Worm (Caenorhabditis elegans) whole organism, L4 larva: ENCODE measurements around the gene C47D12.4.

Source experiments
- D1046.2 ChIP-seq: fragments of 200-800 bp; sonication (Bioruptor generic); IDR thresholded peaks from 2 replicates; pipeline ENCODE4 v1.3.6; 2022; ENCODE audit warnings: missing genetic modification characterization, missing compliant biosample characterization
- F26F4.8 ChIP-seq: fragments of 200-800 bp; sonication (Bioruptor generic); conservative IDR thresholded peaks from 2 replicates; pipeline ENCODE4 v1.3.6; 2022; ENCODE audit warnings: missing genetic modification characterization, missing compliant biosample characterization
- F37D6.2 ChIP-seq: sonication (generic microtip); optimal IDR thresholded peaks from 2 replicates; lab custom pipeline; 2016; ENCODE audit warnings: mild to moderate bottlenecking, missing genetic modification characterization, missing compliant biosample characterization
- T20F7.1 ChIP-seq: fragments of 200-800 bp; sonication (Bioruptor generic); optimal IDR thresholded peaks from 2 replicates; lab custom pipeline; 2018; ENCODE audit warnings: mild to moderate bottlenecking, missing genetic modification characterization, missing compliant biosample characterization
- T26A8.4 ChIP-seq: fragments of 200-800 bp; sonication (Bioruptor generic); IDR thresholded peaks from 2 replicates; pipeline ENCODE4 v1.3.6; 2022; ENCODE audit warnings: missing genetic modification characterization, missing compliant biosample characterization
- Y105C5A.15 ChIP-seq: fragments of 200-800 bp; sonication (Bioruptor generic); IDR thresholded peaks from 2 replicates; pipeline ENCODE4 v1.3.6; 2022; ENCODE audit warnings: missing genetic modification characterization, missing compliant biosample characterization
- Y5F2A.4 ChIP-seq: fragments of 200-800 bp; sonication (Bioruptor generic); optimal IDR thresholded peaks from 2 replicates; lab custom pipeline; 2018; ENCODE audit warnings: mild to moderate bottlenecking, missing genetic modification characterization, missing compliant biosample characterization
- ZK337.2 ChIP-seq: fragments of 200-800 bp; sonication (Bioruptor generic); IDR thresholded peaks from 2 replicates; pipeline ENCODE4 v1.3.6; 2022; ENCODE audit warnings: missing genetic modification reagents, missing genetic modification characterization, missing compliant biosample characterization
- aha-1 ChIP-seq: fragments of 150-350 bp; peaks from one replicate; lab custom pipeline; 2014; ENCODE audit warnings: missing biosample characterization, missing genetic modification characterization
- ceh-28 ChIP-seq: fragments of 150-350 bp; optimal IDR thresholded peaks from 2 replicates; lab custom pipeline; 2014; ENCODE audit warnings: missing biosample characterization, missing genetic modification reagents, missing genetic modification characterization
- ceh-62 ChIP-seq: sonication (generic microtip); optimal IDR thresholded peaks from 2 replicates; lab custom pipeline; 2017; ENCODE audit warnings: missing biosample characterization, missing genetic modification characterization
- ceh-82 ChIP-seq: sonication (generic microtip); optimal IDR thresholded peaks from 2 replicates; lab custom pipeline; 2017; ENCODE audit warnings: missing biosample characterization, missing genetic modification characterization
- ctbp-1 ChIP-seq: fragments of 200-800 bp; sonication (Bioruptor generic); IDR thresholded peaks from 2 replicates; pipeline ENCODE4 v1.3.6; 2022; ENCODE audit warnings: missing genetic modification reagents, missing genetic modification characterization, missing compliant biosample characterization
- daf-16 ChIP-seq, 3 experiments: sonication (generic microtip); optimal IDR thresholded peaks; 2 replicates each; lab custom pipeline; 2016 to 2017; ENCODE audit warnings: missing genetic modification characterization in 3 of 3, missing genetic modification reagents in 3 of 3, mild to moderate bottlenecking in 2 of 3, missing compliant biosample characterization in 2 of 3, missing biosample characterization in 1 of 3, moderate library complexity in 1 of 3
- daf-19 ChIP-seq: fragments of 200-800 bp; sonication (Bioruptor generic); conservative IDR thresholded peaks from 2 replicates; pipeline ENCODE4 v1.3.6; 2022; ENCODE audit warnings: missing genetic modification characterization, missing compliant biosample characterization
- daf-8 ChIP-seq: fragments of 200-800 bp; sonication (Bioruptor generic); IDR thresholded peaks from 2 replicates; pipeline ENCODE4 v1.3.6; 2022; ENCODE audit warnings: missing genetic modification characterization, missing compliant biosample characterization
- dmd-9 ChIP-seq: fragments of 200-800 bp; sonication (Bioruptor generic); IDR thresholded peaks from 2 replicates; pipeline ENCODE4 v1.3.6; 2022; ENCODE audit warnings: missing genetic modification reagents, missing genetic modification characterization, missing compliant biosample characterization
- egl-27 ChIP-seq: sonication (generic microtip); optimal IDR thresholded peaks from 3 replicates; lab custom pipeline; 2017; ENCODE audit warnings: missing biosample characterization, missing genetic modification reagents, missing genetic modification characterization
- fkh-10 ChIP-seq: fragments of 150-350 bp; optimal IDR thresholded peaks from 2 replicates; lab custom pipeline; 2014; ENCODE audit warnings: missing biosample characterization, missing genetic modification reagents, missing genetic modification characterization
- gei-8 ChIP-seq: fragments of 200-800 bp; sonication (Bioruptor generic); optimal IDR thresholded peaks from 2 replicates; lab custom pipeline; 2018; ENCODE audit warnings: mild to moderate bottlenecking, missing genetic modification characterization, missing compliant biosample characterization
- hlh-11 ChIP-seq: fragments of 200-800 bp; sonication (Bioruptor generic); optimal IDR thresholded peaks from 2 replicates; lab custom pipeline; 2018; ENCODE audit warnings: mild to moderate bottlenecking, missing genetic modification characterization, missing compliant biosample characterization
- hlh-30 ChIP-seq: sonication (generic microtip); optimal IDR thresholded peaks from 2 replicates; lab custom pipeline; 2017; ENCODE audit warnings: antibody characterized with exemption, mild to moderate bottlenecking, missing genetic modification characterization, missing compliant biosample characterization; ENCODE audit not compliant: insufficient read depth
- lin-29 ChIP-seq: fragments of 200-800 bp; sonication (Bioruptor generic); IDR thresholded peaks from 2 replicates; pipeline ENCODE4 v1.3.6; 2022; ENCODE audit warnings: missing genetic modification reagents, missing genetic modification characterization, missing compliant biosample characterization
- lin-38 ChIP-seq: fragments of 200-800 bp; sonication (Bioruptor generic); IDR thresholded peaks from 2 replicates; pipeline ENCODE4 v1.3.6; 2022; ENCODE audit warnings: missing genetic modification reagents, missing genetic modification characterization, missing compliant biosample characterization
- lir-3 ChIP-seq: sonication (generic microtip); optimal IDR thresholded peaks from 2 replicates; lab custom pipeline; 2016; ENCODE audit warnings: mild to moderate bottlenecking, missing genetic modification characterization, missing compliant biosample characterization
- lsy-2 ChIP-seq, 2 experiments: fragments of 150-350 bp in 1 of 2; sonication (generic microtip) in 1 of 2; optimal IDR thresholded peaks; 2 replicates each; lab custom pipeline; 2014 to 2017; ENCODE audit warnings: missing biosample characterization in 2 of 2, missing genetic modification characterization in 2 of 2
- madf-9 ChIP-seq: fragments of 200-800 bp; sonication (Bioruptor generic); conservative IDR thresholded peaks from 2 replicates; pipeline ENCODE4 v1.3.6; 2022; ENCODE audit warnings: missing genetic modification reagents, missing genetic modification characterization, missing compliant biosample characterization
- mdl-1 ChIP-seq, 2 experiments: fragments of 150-350 bp in 1 of 2; sonication (generic microtip) in 1 of 2; optimal IDR thresholded peaks; 2 replicates each; lab custom pipeline; 2014 to 2017; ENCODE audit warnings: missing biosample characterization in 2 of 2, missing genetic modification characterization in 2 of 2
- mes-2 ChIP-seq: sonication (generic microtip); optimal IDR thresholded peaks from 2 replicates; lab custom pipeline; 2016; ENCODE audit warnings: missing genotype, mild to moderate bottlenecking, missing genetic modification characterization, missing compliant biosample characterization; ENCODE audit not compliant: poor library complexity, severe bottlenecking
- mxl-3 ChIP-seq: fragments of 200-800 bp; sonication (Bioruptor generic); optimal IDR thresholded peaks from 2 replicates; lab custom pipeline; 2018; ENCODE audit warnings: mild to moderate bottlenecking, missing genetic modification characterization, missing compliant biosample characterization
- nhr-102 ChIP-seq: sonication (generic microtip); optimal IDR thresholded peaks from 2 replicates; lab custom pipeline; 2016; ENCODE audit warnings: mild to moderate bottlenecking, missing genetic modification characterization, moderate library complexity, missing compliant biosample characterization
- nhr-111 ChIP-seq: fragments of 200-800 bp; sonication (Bioruptor generic); optimal IDR thresholded peaks from 2 replicates; lab custom pipeline; 2018; ENCODE audit warnings: mild to moderate bottlenecking, missing genetic modification characterization, missing compliant biosample characterization
- nhr-25 ChIP-seq: sonication (generic microtip); optimal IDR thresholded peaks from 2 replicates; lab custom pipeline; 2017; ENCODE audit warnings: missing genetic modification characterization, mild to moderate bottlenecking, missing compliant biosample characterization, antibody characterized with exemption, moderate library complexity, borderline replicate concordance; ENCODE audit not compliant: insufficient read depth
- nhr-28 ChIP-seq: fragments of 150-350 bp; optimal IDR thresholded peaks from 2 replicates; lab custom pipeline; 2014; ENCODE audit warnings: missing biosample characterization, missing genetic modification characterization
- nhr-48 ChIP-seq: sonication (generic microtip); optimal IDR thresholded peaks from 2 replicates; lab custom pipeline; 2016; ENCODE audit warnings: mild to moderate bottlenecking, missing genetic modification characterization, missing compliant biosample characterization
- saeg-2 ChIP-seq: fragments of 200-800 bp; sonication (Bioruptor generic); IDR thresholded peaks from 2 replicates; pipeline ENCODE4 v1.3.6; 2022; ENCODE audit warnings: missing genetic modification reagents, missing genetic modification characterization, missing compliant biosample characterization
- sdz-12 ChIP-seq: fragments of 200-800 bp; sonication (Bioruptor generic); optimal IDR thresholded peaks from 2 replicates; lab custom pipeline; 2018; ENCODE audit warnings: mild to moderate bottlenecking, missing genetic modification characterization, missing compliant biosample characterization
- set-16 ChIP-seq: fragments of 200-800 bp; sonication (Bioruptor generic); IDR thresholded peaks from 2 replicates; pipeline ENCODE4 v1.3.6; 2022; ENCODE audit warnings: missing genetic modification reagents, missing genetic modification characterization, missing compliant biosample characterization
- tra-1 ChIP-seq: fragments of 200-800 bp; sonication (Bioruptor generic); IDR thresholded peaks from 2 replicates; pipeline ENCODE4 v1.3.6; 2022; ENCODE audit warnings: missing genetic modification reagents, missing genetic modification characterization, missing compliant biosample characterization
- unc-39 ChIP-seq: sonication (generic microtip); optimal IDR thresholded peaks from 2 replicates; lab custom pipeline; 2017; ENCODE audit warnings: missing biosample characterization, missing genetic modification characterization
- unc-62 ChIP-seq, 3 experiments: fragments of 150-350 bp in 1 of 3; sonication (generic microtip); optimal IDR thresholded peaks in 2 of 3; peaks in 1 of 3; 1 replicate in 1 of 3; 2 replicates in 2 of 3; lab custom pipeline; 2014 to 2017; ENCODE audit warnings: missing biosample characterization in 3 of 3, missing genetic modification characterization in 3 of 3, missing genetic modification reagents in 3 of 3, missing genotype in 1 of 3
- vab-7 ChIP-seq: fragments of 200-800 bp; sonication (Bioruptor generic); IDR thresholded peaks from 2 replicates; pipeline ENCODE4 v1.3.6; 2022; ENCODE audit warnings: missing genetic modification reagents, missing genetic modification characterization, missing compliant biosample characterization

C47D12.4 gene

ce11 chrII:11637817-11638216 is 43.8 kb upstream of the C47D12.4 start:
- TF ChIP-seq lin-38 = peak; percentile 41
- TF ChIP-seq daf-8 (GFP tag; lab: Robert Waterston, UW) = no peak
- TF ChIP-seq nhr-25 (tag; lab: Kevin White, UChicago) = no peak
- TF ChIP-seq unc-39 (tag; lab: Kevin White, UChicago) = no peak
- peak; percentile 0 for TF ChIP-seq F37D6.2 (tag; lab: Kevin White, UChicago)
- 0 out of 2 replicates have a peak, but pooled peaks have one; percentile 52 for TF ChIP-seq T26A8.4
- TF ChIP-seq nhr-102 (tag; lab: Kevin White, UChicago) = peak; percentile 24
- TF ChIP-seq ctbp-1 (GFP tag; lab: Robert Waterston, UW) = no peak
- no peak for TF ChIP-seq fkh-10 (GFP tag; lab: Kevin White, UChicago)
- TF ChIP-seq mes-2 (tag; lab: Kevin White, UChicago) = peak; percentile 2

- TF ChIP-seq ceh-82 (tag; lab: Kevin White, UChicago) (no peak), unc-62 (GFP tag; optimal IDR thresholded peaks at IDR 0.05 in 1 of 2; lab: Kevin White, UChicago) (peak in 1 of 2 experiments; percentile 27), unc-62 (tag; optimal IDR thresholded peaks at IDR 0.05; lab: Kevin White, UChicago) (no peak), sdz-12 (GFP tag; lab: Kevin White, UChicago) (no peak), daf-16 (GFP tag; optimal IDR thresholded peaks at IDR 0.05; lab: Kevin White, UChicago) (no peak), daf-16 (tag; optimal IDR thresholded peaks at IDR 0.05; lab: Kevin White, UChicago) (no peak), ceh-62 (tag; lab: Kevin White, UChicago) (no peak), hlh-30 (tag; lab: Kevin White, UChicago) (peak; percentile 5), daf-19 (no peak), tra-1 (0 out of 2 replicates have a peak, but pooled peaks have one; percentile 5), D1046.2 (GFP tag; lab: Robert Waterston, UW) (no peak), nhr-48 (tag; lab: Kevin White, UChicago) (peak; percentile 25), dmd-9 (GFP tag; lab: Robert Waterston, UW) (no peak), lsy-2 (tag; optimal IDR thresholded peaks at IDR 0.05; lab: Kevin White, UChicago) (peak in 1 of 2 experiments; percentile 16), aha-1 (tag; lab: Kevin White, UChicago) (peak; percentile 2), ceh-28 (tag; lab: Kevin White, UChicago) (no peak), gei-8 (GFP tag; lab: Kevin White, UChicago) (peak; percentile 16), hlh-11 (tag; lab: Kevin White, UChicago) (peak; percentile 66), egl-27 (tag; lab: Kevin White, UChicago) (no peak), mxl-3 (GFP tag; lab: Kevin White, UChicago) (peak; percentile 53), lin-29 (GFP tag; lab: Robert Waterston, UW) (no peak), mdl-1 (tag; optimal IDR thresholded peaks at IDR 0.05; lab: Kevin White, UChicago) (peak in 1 of 2 experiments; percentile 62), nhr-28 (tag; lab: Kevin White, UChicago) (peak; percentile 59), lir-3 (no peak), set-16 (no peak), F26F4.8 (GFP tag; lab: Robert Waterston, UW) (no peak)
These were observed 39.5 kb upstream of the C47D12.4 start for ce11 chrII:11642025-11642424.

ce11 chrII:11642736-11643135 is 38.8 kb upstream of the C47D12.4 start:
- no peak for TF ChIP-seq saeg-2 (GFP tag; lab: Robert Waterston, UW)
- TF ChIP-seq, all 104 proteins: peak for 0

- TF ChIP-seq nhr-48 (tag; lab: Kevin White, UChicago) (no peak), vab-7 (GFP tag; lab: Robert Waterston, UW) (no peak), Y105C5A.15 (GFP tag; lab: Robert Waterston, UW) (no peak), nhr-111 (GFP tag; lab: Kevin White, UChicago) (no peak), mes-2 (tag; lab: Kevin White, UChicago) (no peak), hlh-30 (tag; lab: Kevin White, UChicago) (peak; percentile 6), gei-8 (GFP tag; lab: Kevin White, UChicago) (no peak), Y5F2A.4 (GFP tag; lab: Kevin White, UChicago) (no peak), ZK337.2 (no peak), mdl-1 (tag; optimal IDR thresholded peaks at IDR 0.05; lab: Kevin White, UChicago) (peak in 1 of 2 experiments; percentile 1), F26F4.8 (GFP tag; lab: Robert Waterston, UW) (no peak), madf-9 (GFP tag; lab: Robert Waterston, UW) (no peak), T20F7.1 (no peak), unc-62 (GFP tag; optimal IDR thresholded peaks at IDR 0.05 in 1 of 2; lab: Kevin White, UChicago) (peak in 1 of 2 experiments; percentile 77), unc-62 (tag; optimal IDR thresholded peaks at IDR 0.05; lab: Kevin White, UChicago) (no peak)
- TF ChIP-seq, all 104 proteins: peak for 3
These were observed 37.0 kb upstream of the C47D12.4 start for ce11 chrII:11644535-11644934.
